Fruit fly (Drosophila melanogaster) whole organism, pupa: Measurements from ENCODE around the gene Remo.
A peak's percentile ranks its signal among the peaks of the same experiment; 100 is the strongest.

Experiments used
- CG10348 ChIP-seq: fragments of 200-800 bp; sonication (Bioruptor generic); IDR thresholded peaks from 2 replicates; pipeline ENCODE4 v1.3.6; 2022; ENCODE audit warnings: missing biosample characterization, missing genetic modification characterization
- CG12605 ChIP-seq: fragments of 200-800 bp; sonication (Bioruptor generic); IDR thresholded peaks from 2 replicates; pipeline ENCODE4 v1.3.6; 2022; ENCODE audit warnings: missing biosample characterization, missing genetic modification characterization
- CG13204 ChIP-seq: fragments of 200-800 bp; sonication (Bioruptor generic); optimal IDR thresholded peaks from 2 replicates; lab custom pipeline; 2018; ENCODE audit warnings: missing biosample characterization, mild to moderate bottlenecking, missing genetic modification characterization, moderate library complexity
- CG14655 ChIP-seq: fragments of 200-800 bp; sonication (Bioruptor generic); optimal IDR thresholded peaks from 3 replicates; lab custom pipeline; 2017; ENCODE audit warnings: mild to moderate bottlenecking, missing biosample characterization, missing genetic modification reagents, missing genetic modification characterization
- CG15710 ChIP-seq: fragments of 200-800 bp; sonication (Bioruptor generic); optimal IDR thresholded peaks from 2 replicates; lab custom pipeline; 2018; ENCODE audit warnings: missing biosample characterization, mild to moderate bottlenecking, missing genetic modification characterization, moderate library complexity
- CG17806 ChIP-seq: fragments of 200-800 bp; sonication (Bioruptor generic); optimal IDR thresholded peaks from 2 replicates; lab custom pipeline; 2018; ENCODE audit warnings: missing biosample characterization, mild to moderate bottlenecking, missing genetic modification characterization, moderate library complexity
- CG32121 ChIP-seq: fragments of 200-800 bp; sonication (Bioruptor generic); IDR thresholded peaks from 2 replicates; pipeline ENCODE4 v1.3.6; 2022; ENCODE audit warnings: missing biosample characterization, missing genetic modification characterization
- CG34367 ChIP-seq: fragments of 200-800 bp; sonication (Bioruptor generic); optimal IDR thresholded peaks from 2 replicates; lab custom pipeline; 2018; ENCODE audit warnings: missing biosample characterization, mild to moderate bottlenecking, missing genetic modification characterization
- CG4496 ChIP-seq: fragments of 200-800 bp; sonication (Bioruptor generic); IDR thresholded peaks from 3 replicates; pipeline ENCODE4 v1.3.6; 2022; ENCODE audit warnings: missing biosample characterization, missing genetic modification characterization
- CG8159 ChIP-seq: fragments of 200-800 bp; sonication (Bioruptor generic); optimal IDR thresholded peaks from 3 replicates; lab custom pipeline; 2018; ENCODE audit warnings: missing biosample characterization, mild to moderate bottlenecking, missing genetic modification characterization, moderate library complexity
- CG8301 ChIP-seq: fragments of 200-800 bp; sonication (Bioruptor generic); optimal IDR thresholded peaks from 2 replicates; lab custom pipeline; 2018; ENCODE audit warnings: missing biosample characterization, mild to moderate bottlenecking, missing genetic modification characterization
- CG9948 ChIP-seq: fragments of 200-800 bp; sonication (Bioruptor generic); optimal IDR thresholded peaks from 2 replicates; lab custom pipeline; 2018; ENCODE audit warnings: missing biosample characterization, mild to moderate bottlenecking, missing genetic modification characterization, moderate library complexity
- D1 ChIP-seq: fragments of 200-800 bp; sonication (Bioruptor generic); optimal IDR thresholded peaks from 2 replicates; lab custom pipeline; 2018; ENCODE audit warnings: missing biosample characterization, mild to moderate bottlenecking, missing genetic modification characterization, moderate library complexity
- EcR ChIP-seq: fragments of 200-800 bp; sonication (Bioruptor generic); optimal IDR thresholded peaks from 3 replicates; lab custom pipeline; 2019; ENCODE audit warnings: missing biosample characterization, missing genetic modification characterization, mild to moderate bottlenecking, moderate library complexity, missing genetic modification reagents
- Ets98B ChIP-seq: fragments of 200-800 bp; sonication (Bioruptor generic); IDR thresholded peaks from 2 replicates; pipeline ENCODE4 v1.3.6; 2022; ENCODE audit warnings: missing biosample characterization, missing genetic modification characterization
- Pif1A ChIP-seq: fragments of 200-800 bp; sonication (Bioruptor generic); optimal IDR thresholded peaks from 3 replicates; lab custom pipeline; 2016; ENCODE audit warnings: missing biosample characterization, missing genetic modification characterization
- Pif1B ChIP-seq: fragments of 200-800 bp; sonication (Bioruptor generic); optimal IDR thresholded peaks from 3 replicates; lab custom pipeline; 2016; ENCODE audit warnings: missing biosample characterization, missing genetic modification characterization
- Snoo ChIP-seq: fragments of 200-800 bp; sonication (Bioruptor generic); optimal IDR thresholded peaks from 3 replicates; lab custom pipeline; 2017; ENCODE audit warnings: missing biosample characterization, mild to moderate bottlenecking, missing genetic modification characterization, inconsistent platforms
- fd96Ca ChIP-seq: fragments of 200-800 bp; sonication (Bioruptor generic); IDR thresholded peaks from 3 replicates; pipeline ENCODE4 v1.3.6; 2022; ENCODE audit warnings: missing biosample characterization, missing genetic modification characterization
- gl ChIP-seq: fragments of 200-800 bp; sonication (Bioruptor generic); optimal IDR thresholded peaks from 2 replicates; lab custom pipeline; 2018; ENCODE audit warnings: missing biosample characterization, mild to moderate bottlenecking, missing genetic modification characterization
- rn ChIP-seq: fragments of 200-800 bp; sonication (Bioruptor generic); IDR thresholded peaks from 2 replicates; pipeline ENCODE4 v1.3.6; 2022; ENCODE audit warnings: missing biosample characterization, missing genetic modification characterization

The Remo gene

dm6 chrX:13272676-13273233 lies 15.1 kb upstream of the Remo start:
- no peak for TF ChIP-seq CG8159 (tag; lab: Kevin White, UChicago)
- TF ChIP-seq Pif1A (GFP tag; lab: Kevin White, UChicago): no peak
- 0 out of 2 replicates have a peak, but pooled peaks have one; percentile 30 for TF ChIP-seq CG32121 (GFP tag; lab: Robert Waterston, UW)

dm6 chrX:13273417-13273816 lies 14.4 kb upstream of the Remo start:
- TF ChIP-seq CG17806 (tag; lab: Kevin White, UChicago): no peak
- TF ChIP-seq CG15710 (tag; lab: Kevin White, UChicago): no peak
- no peak for TF ChIP-seq CG10348 (GFP tag; lab: Robert Waterston, UW)
- TF ChIP-seq CG14655 (GFP tag; lab: Kevin White, UChicago): peak; percentile 6
- TF ChIP-seq Ets98B (GFP tag; lab: Robert Waterston, UW): peak; percentile 63
- TF ChIP-seq CG8159 (tag; lab: Kevin White, UChicago): no peak
- TF ChIP-seq CG4496 (GFP tag; lab: Robert Waterston, UW): peak; percentile 68; the same call in 1 of the 3 replicates
- TF ChIP-seq CG34367 (tag; lab: Kevin White, UChicago): no peak
- peak; percentile 15 for TF ChIP-seq Pif1A (GFP tag; lab: Kevin White, UChicago)
- no peak for TF ChIP-seq CG9948 (tag; lab: Kevin White, UChicago)
- TF ChIP-seq CG13204 (GFP tag; lab: Kevin White, UChicago): no peak
- TF ChIP-seq fd96Ca (GFP tag; lab: Robert Waterston, UW): peak; percentile 37; the same call in 1 of the 3 replicates
- TF ChIP-seq Snoo (tag; lab: Kevin White, UChicago): no peak
- TF ChIP-seq rn (GFP tag; lab: Robert Waterston, UW): no peak
- TF ChIP-seq CG32121 (GFP tag; lab: Robert Waterston, UW): 0 out of 2 replicates have a peak, but pooled peaks have one; percentile 10
- TF ChIP-seq D1: no peak
- no peak for TF ChIP-seq Pif1B (GFP tag; lab: Kevin White, UChicago)
- no peak for TF ChIP-seq CG12605 (GFP tag; lab: Robert Waterston, UW)
- TF ChIP-seq, all 21 proteins: peak for 6

dm6 chrX:13274429-13275095 lies 13.3 kb upstream of the Remo start:
- peak; percentile 48 for TF ChIP-seq CG8159 (tag; lab: Kevin White, UChicago)
- no peak; the same call in 1 of the 2 replicates for TF ChIP-seq Ets98B (GFP tag; lab: Robert Waterston, UW)
- no peak for TF ChIP-seq rn (GFP tag; lab: Robert Waterston, UW)
- TF ChIP-seq CG8301 (tag; lab: Kevin White, UChicago): peak; percentile 63
- peak; percentile 67 for TF ChIP-seq CG14655 (GFP tag; lab: Kevin White, UChicago)
- TF ChIP-seq fd96Ca (GFP tag; lab: Robert Waterston, UW): peak; percentile 69; the same call in 2 of the 3 replicates
- peak; percentile 63 for TF ChIP-seq CG12605 (GFP tag; lab: Robert Waterston, UW)
- peak; percentile 19 for TF ChIP-seq Pif1A (GFP tag; lab: Kevin White, UChicago)
- TF ChIP-seq CG34367 (tag; lab: Kevin White, UChicago): no peak
- peak; percentile 79 for TF ChIP-seq CG4496 (GFP tag; lab: Robert Waterston, UW)
- TF ChIP-seq gl (tag; lab: Kevin White, UChicago): no peak
- peak; percentile 26 for TF ChIP-seq CG17806 (tag; lab: Kevin White, UChicago)
- no peak for TF ChIP-seq CG13204 (GFP tag; lab: Kevin White, UChicago)
- peak; percentile 48; the same call in 1 of the 2 replicates for TF ChIP-seq CG32121 (GFP tag; lab: Robert Waterston, UW)
- TF ChIP-seq CG9948 (tag; lab: Kevin White, UChicago): peak; percentile 16
- no peak for TF ChIP-seq CG15710 (tag; lab: Kevin White, UChicago)
- no peak for TF ChIP-seq D1

- no peak for TF ChIP-seq rn (GFP tag; lab: Robert Waterston, UW)
- TF ChIP-seq CG8301 (tag; lab: Kevin White, UChicago): peak; percentile 61
- TF ChIP-seq Ets98B (GFP tag; lab: Robert Waterston, UW): no peak
- no peak for TF ChIP-seq CG10348 (GFP tag; lab: Robert Waterston, UW)
- TF ChIP-seq CG15710 (tag; lab: Kevin White, UChicago): peak; percentile 78
- TF ChIP-seq CG32121 (GFP tag; lab: Robert Waterston, UW): no peak
- peak; percentile 69 for TF ChIP-seq Snoo (tag; lab: Kevin White, UChicago)
- no peak for TF ChIP-seq Pif1A (GFP tag; lab: Kevin White, UChicago)
- TF ChIP-seq Pif1B (GFP tag; lab: Kevin White, UChicago): peak; percentile 1
- TF ChIP-seq CG34367 (tag; lab: Kevin White, UChicago): peak; percentile 48
- TF ChIP-seq CG17806 (tag; lab: Kevin White, UChicago): peak; percentile 69
- peak; percentile 83 for TF ChIP-seq CG8159 (tag; lab: Kevin White, UChicago)
- peak; percentile 64 for TF ChIP-seq CG14655 (GFP tag; lab: Kevin White, UChicago)
- no peak for TF ChIP-seq CG4496 (GFP tag; lab: Robert Waterston, UW)
- peak; percentile 75 for TF ChIP-seq CG9948 (tag; lab: Kevin White, UChicago)
- TF ChIP-seq gl (tag; lab: Kevin White, UChicago): no peak
- no peak for TF ChIP-seq fd96Ca (GFP tag; lab: Robert Waterston, UW)
- peak; percentile 55 for TF ChIP-seq CG13204 (GFP tag; lab: Kevin White, UChicago)
- TF ChIP-seq, all 21 proteins: peak for 10
Measured at dm6 chrX:13275139-13275538, 12.7 kb upstream of the Remo start.

- TF ChIP-seq Pif1B (GFP tag; lab: Kevin White, UChicago): peak; percentile 29
- peak; percentile 43 for TF ChIP-seq CG32121 (GFP tag; lab: Robert Waterston, UW)
- peak; percentile 68 for TF ChIP-seq CG8159 (tag; lab: Kevin White, UChicago)
- peak; percentile 51 for TF ChIP-seq CG17806 (tag; lab: Kevin White, UChicago)
- TF ChIP-seq CG4496 (GFP tag; lab: Robert Waterston, UW): 0 out of 3 replicates have a peak, but pooled peaks have one; percentile 47
- TF ChIP-seq CG15710 (tag; lab: Kevin White, UChicago): peak; percentile 54
- no peak for TF ChIP-seq fd96Ca (GFP tag; lab: Robert Waterston, UW)
- TF ChIP-seq rn (GFP tag; lab: Robert Waterston, UW): no peak
- no peak for TF ChIP-seq Pif1A (GFP tag; lab: Kevin White, UChicago)
- no peak for TF ChIP-seq CG13204 (GFP tag; lab: Kevin White, UChicago)
- peak; percentile 33 for TF ChIP-seq Snoo (tag; lab: Kevin White, UChicago)
- peak; percentile 56 for TF ChIP-seq CG14655 (GFP tag; lab: Kevin White, UChicago)
- no peak for TF ChIP-seq CG10348 (GFP tag; lab: Robert Waterston, UW)
- no peak for TF ChIP-seq EcR (GFP tag; lab: Kevin White, UChicago)
- no peak for TF ChIP-seq D1
- peak; percentile 59 for TF ChIP-seq CG9948 (tag; lab: Kevin White, UChicago)
- peak; percentile 30 for TF ChIP-seq gl (tag; lab: Kevin White, UChicago)
- peak; percentile 18; the same call in 1 of the 2 replicates for TF ChIP-seq Ets98B (GFP tag; lab: Robert Waterston, UW)
- peak; percentile 34 for TF ChIP-seq CG8301 (tag; lab: Kevin White, UChicago)
- peak; percentile 39; the same call in 1 of the 2 replicates for TF ChIP-seq CG12605 (GFP tag; lab: Robert Waterston, UW)
- TF ChIP-seq CG34367 (tag; lab: Kevin White, UChicago): peak; percentile 18
Measured at dm6 chrX:13276713-13277112, 11.1 kb upstream of the Remo start.
